Fruit fly (Drosophila melanogaster) Kc167 (cell line): ENCODE measurements around the gene CG33689.

Source experiments
- Myc ChIP-seq: fragments of >200 bp; optimal IDR thresholded peaks from 2 replicates; lab custom pipeline; 2017; ENCODE audit warnings: missing external identifiers
- Sin3A ChIP-seq: fragments of >200 bp; optimal IDR thresholded peaks from 2 replicates; lab custom pipeline; 2018; ENCODE audit warnings: missing external identifiers
- h ChIP-seq: fragments of >200 bp; optimal IDR thresholded peaks from 3 replicates; lab custom pipeline; 2018; ENCODE audit warnings: missing external identifiers
- insv ChIP-seq: fragments of >200 bp; optimal IDR thresholded peaks from 3 replicates; lab custom pipeline; 2018; ENCODE audit warnings: missing external identifiers
- psq ChIP-seq: fragments of >200 bp; optimal IDR thresholded peaks from 2 replicates; lab custom pipeline; 2017; ENCODE audit warnings: missing external identifiers
- ttk ChIP-seq: sonication (Bioruptor generic); optimal IDR thresholded peaks from 2 replicates; lab custom pipeline; 2017; ENCODE audit warnings: missing external identifiers

CG33689 gene

dm6 chr3L:16199929-16200328, at the start of gene CG33689:
TSS of gene CG33689 (plus strand) at chr3L:16200229.
- TF ChIP-seq Sin3A (lab: Kevin White, UChicago) (no peak), ttk (lab: Kevin White, UChicago) (no peak), insv (lab: Kevin White, UChicago) (no peak), h (no peak), psq (lab: Kevin White, UChicago) (no peak), Myc (no peak)

dm6 chr3L:16150850-16151515, 49.0 kb upstream of the CG33689 start:
- no peak for TF ChIP-seq psq (lab: Kevin White, UChicago)
- TF ChIP-seq ttk (lab: Kevin White, UChicago) = no peak
- no peak for TF ChIP-seq h
- no peak for TF ChIP-seq Myc
- TF ChIP-seq Sin3A (lab: Kevin White, UChicago) = no peak
- no peak for TF ChIP-seq insv (lab: Kevin White, UChicago)

dm6 chr3L:16151742-16152141, 48.3 kb upstream of the CG33689 start:
- TF ChIP-seq Myc = no peak
- no peak for TF ChIP-seq insv (lab: Kevin White, UChicago)
- no peak for TF ChIP-seq h
- no peak for TF ChIP-seq Sin3A (lab: Kevin White, UChicago)
- no peak for TF ChIP-seq ttk (lab: Kevin White, UChicago)
- no peak for TF ChIP-seq psq (lab: Kevin White, UChicago)

dm6 chr3L:16153089-16153488, 46.9 kb upstream of the CG33689 start:
- TF ChIP-seq Sin3A (lab: Kevin White, UChicago) = no peak
- TF ChIP-seq psq (lab: Kevin White, UChicago) = no peak
- no peak for TF ChIP-seq ttk (lab: Kevin White, UChicago)
- TF ChIP-seq Myc = no peak
- TF ChIP-seq h = no peak
- TF ChIP-seq insv (lab: Kevin White, UChicago) = no peak

- TF ChIP-seq Sin3A (lab: Kevin White, UChicago) (no peak), insv (lab: Kevin White, UChicago) (no peak), ttk (lab: Kevin White, UChicago) (no peak), Myc (no peak), psq (lab: Kevin White, UChicago) (no peak), h (no peak)
These were observed 46.4 kb upstream of the CG33689 start for dm6 chr3L:16153650-16154049.

dm6 chr3L:16155547-16155946, 44.5 kb upstream of the CG33689 start:
- TF ChIP-seq Sin3A (lab: Kevin White, UChicago) = no peak
- no peak for TF ChIP-seq psq (lab: Kevin White, UChicago)
- TF ChIP-seq ttk (lab: Kevin White, UChicago) = no peak
- no peak for TF ChIP-seq h
- no peak for TF ChIP-seq Myc
- TF ChIP-seq insv (lab: Kevin White, UChicago) = no peak

- TF ChIP-seq Sin3A (lab: Kevin White, UChicago) (no peak), insv (lab: Kevin White, UChicago) (no peak), h (no peak), ttk (lab: Kevin White, UChicago) (no peak), Myc (no peak), psq (lab: Kevin White, UChicago) (no peak)
These were observed 43.2 kb upstream of the CG33689 start for dm6 chr3L:16156788-16157208.

- no peak for TF ChIP-seq h
These were observed 42.5 kb upstream of the CG33689 start for dm6 chr3L:16157251-16158190.

dm6 chr3L:16158322-16158721, 41.7 kb upstream of the CG33689 start:
- TF ChIP-seq ttk (lab: Kevin White, UChicago) = no peak
- no peak for TF ChIP-seq h
- no peak for TF ChIP-seq Sin3A (lab: Kevin White, UChicago)
- no peak for TF ChIP-seq insv (lab: Kevin White, UChicago)
- TF ChIP-seq psq (lab: Kevin White, UChicago) = no peak
- no peak for TF ChIP-seq Myc

dm6 chr3L:16159161-16160072, 40.6 kb upstream of the CG33689 start:
- TF ChIP-seq h (no peak), Myc (no peak), psq (lab: Kevin White, UChicago) (no peak)

- TF ChIP-seq psq (lab: Kevin White, UChicago) (no peak), insv (lab: Kevin White, UChicago) (no peak), Sin3A (lab: Kevin White, UChicago) (no peak), ttk (lab: Kevin White, UChicago) (no peak), Myc (no peak), h (no peak)
These were observed 40.0 kb upstream of the CG33689 start for dm6 chr3L:16160073-16160398.
